Worm (Caenorhabditis elegans) whole organism, late embryonic: ENCODE results near the gene srh-268.

ENCODE experiments used
- F13H6.1 ChIP-seq: sonication (generic microtip); optimal IDR thresholded peaks from 2 replicates; lab custom pipeline; 2016; ENCODE audit warnings: missing genetic modification characterization, missing compliant biosample characterization
- K02D7.2 ChIP-seq: sonication (generic microtip); optimal IDR thresholded peaks from 2 replicates; lab custom pipeline; 2017; ENCODE audit warnings: mild to moderate bottlenecking, missing genetic modification characterization, missing compliant biosample characterization
- ahr-1 ChIP-seq: sonication (generic microtip); optimal IDR thresholded peaks from 2 replicates; lab custom pipeline; 2016; ENCODE audit warnings: missing genetic modification characterization, missing compliant biosample characterization
- ama-1 ChIP-seq: fragments of 150-350 bp; optimal IDR thresholded peaks from 2 replicates; lab custom pipeline; 2014
- ceh-19 ChIP-seq: fragments of 200-800 bp; sonication (Bioruptor generic); optimal IDR thresholded peaks from 2 replicates; lab custom pipeline; 2018; ENCODE audit warnings: mild to moderate bottlenecking, missing genetic modification characterization, missing compliant biosample characterization
- fkh-10 ChIP-seq: fragments of 150-350 bp; optimal IDR thresholded peaks from 2 replicates; lab custom pipeline; 2014; ENCODE audit warnings: missing biosample characterization, missing genetic modification reagents, missing genetic modification characterization
- hlh-30 ChIP-seq: sonication (generic microtip); optimal IDR thresholded peaks from 2 replicates; lab custom pipeline; 2017; ENCODE audit warnings: antibody characterized with exemption, missing genetic modification characterization, missing compliant biosample characterization; ENCODE audit not compliant: insufficient read depth
- hlh-8 ChIP-seq: sonication (generic microtip); optimal IDR thresholded peaks from 2 replicates; lab custom pipeline; 2016; ENCODE audit warnings: missing genotype, missing genetic modification characterization, missing compliant biosample characterization
- lin-11 ChIP-seq: fragments of 200-800 bp; sonication (Bioruptor generic); optimal IDR thresholded peaks from 2 replicates; lab custom pipeline; 2018; ENCODE audit warnings: mild to moderate bottlenecking, missing genetic modification characterization, missing compliant biosample characterization
- mec-3 ChIP-seq: sonication (generic microtip); optimal IDR thresholded peaks from 2 replicates; lab custom pipeline; 2016; ENCODE audit warnings: borderline replicate concordance, missing genetic modification characterization, missing compliant biosample characterization
- pqm-1 ChIP-seq: sonication (generic microtip); optimal IDR thresholded peaks from 2 replicates; lab custom pipeline; 2016; ENCODE audit warnings: missing genetic modification characterization, missing compliant biosample characterization
- tbx-7 ChIP-seq: sonication (generic microtip); optimal IDR thresholded peaks from 2 replicates; lab custom pipeline; 2016; ENCODE audit warnings: missing genotype, missing genetic modification characterization, missing compliant biosample characterization

ce11 chrV:7527153-7527552, 12.0 kb upstream of the srh-268 start, which contains the start of gene C54F6.17:
- TF ChIP-seq pqm-1 (tag; lab: Kevin White, UChicago), result no peak
- TF ChIP-seq lin-11 (tag; lab: Kevin White, UChicago), result no peak
- no peak for TF ChIP-seq ceh-19 (GFP tag; lab: Kevin White, UChicago)
- no peak for TF ChIP-seq ahr-1 (tag; lab: Kevin White, UChicago)
- no peak for TF ChIP-seq fkh-10 (GFP tag; lab: Kevin White, UChicago)
- no peak for TF ChIP-seq hlh-30
- TF ChIP-seq mec-3 (tag; lab: Kevin White, UChicago), result no peak
- TF ChIP-seq ama-1 (lab: Kevin White, UChicago), result no peak
- no peak for TF ChIP-seq tbx-7 (tag; lab: Kevin White, UChicago)
- TF ChIP-seq F13H6.1 (tag; lab: Kevin White, UChicago), result no peak
- TF ChIP-seq K02D7.2 (tag; lab: Kevin White, UChicago), result no peak
- TF ChIP-seq hlh-8, result no peak
